Fruit fly (Drosophila melanogaster): ENCODE results near the gene CG18404.
A peak's percentile ranks its signal among the peaks of the same experiment; 100 is the strongest.

CG18404 gene

dm6 chr3R:30247802-30248363 lies 5.1 kb upstream of the CG18404 start:
- TF ChIP-seq tj (GFP tag; optimal IDR thresholded peaks at IDR 0.05) = no peak
- peak; percentile 43 for TF ChIP-seq CG14711 (tag; optimal IDR thresholded peaks at IDR 0.05)
- TF ChIP-seq CG12768 (GFP tag; optimal IDR thresholded peaks at IDR 0.05) = peak; percentile 48
- TF ChIP-seq CG11617 (GFP tag; optimal IDR thresholded peaks at IDR 0.05) = no peak

dm6 chr3R:30248565-30248964 lies 4.4 kb upstream of the CG18404 start:
- TF ChIP-seq cic (GFP tag; optimal IDR thresholded peaks at IDR 0.05) = no peak
- peak; percentile 32 for TF ChIP-seq bab1 (GFP tag; optimal IDR thresholded peaks at IDR 0.05)

- TF ChIP-seq Mnt (GFP tag; optimal IDR thresholded peaks at IDR 0.05) = no peak
- no peak for TF ChIP-seq pad (GFP tag; optimal IDR thresholded peaks at IDR 0.05)
- no peak for TF ChIP-seq CG11617 (GFP tag; optimal IDR thresholded peaks at IDR 0.05)
- TF ChIP-seq CG33017 (tag; optimal IDR thresholded peaks at IDR 0.05) = no peak
- no peak for TF ChIP-seq cnc (optimal IDR thresholded peaks at IDR 0.05)
- TF ChIP-seq CG5204 (GFP tag; optimal IDR thresholded peaks at IDR 0.05) = no peak
- no peak for TF ChIP-seq CG14711 (tag; optimal IDR thresholded peaks at IDR 0.05)
Measured at dm6 chr3R:30249283-30249682, 3.7 kb upstream of the CG18404 start, which contains the start of gene CG34299. CG34299 (plus strand) TSS chr3R:30249583.

dm6 chr3R:30250496-30250978 lies 2.4 kb upstream of the CG18404 start, which contains the start of gene CG9682:
CG9682 (plus strand) TSS chr3R:30250928.
- TF ChIP-seq toe (GFP tag; optimal IDR thresholded peaks at IDR 0.05) (no peak), ovo (GFP tag; optimal IDR thresholded peaks at IDR 0.05) (no peak), CG7045 (GFP tag; optimal IDR thresholded peaks at IDR 0.05) (no peak), CG1620 (GFP tag; optimal IDR thresholded peaks at IDR 0.05) (no peak), bab1 (GFP tag; optimal IDR thresholded peaks at IDR 0.05) (no peak), CG11617 (GFP tag; optimal IDR thresholded peaks at IDR 0.05) (no peak), CG33017 (tag; optimal IDR thresholded peaks at IDR 0.05) (no peak), tj (GFP tag; optimal IDR thresholded peaks at IDR 0.05) (no peak)

dm6 chr3R:30252317-30252716 lies 665 bp upstream of the CG18404 start:
- TF ChIP-seq cnc (optimal IDR thresholded peaks at IDR 0.05) (no peak), ovo (GFP tag; optimal IDR thresholded peaks at IDR 0.05) (no peak), CG1620 (GFP tag; optimal IDR thresholded peaks at IDR 0.05) (no peak), CG33017 (tag; optimal IDR thresholded peaks at IDR 0.05) (no peak), toe (GFP tag; optimal IDR thresholded peaks at IDR 0.05) (no peak), Clk (GFP tag; optimal IDR thresholded peaks at IDR 0.05) (no peak), CG7045 (GFP tag; optimal IDR thresholded peaks at IDR 0.05) (no peak), pad (GFP tag; optimal IDR thresholded peaks at IDR 0.05) (no peak), CG7101 (tag; optimal IDR thresholded peaks at IDR 0.05) (no peak), CG5204 (GFP tag; optimal IDR thresholded peaks at IDR 0.05) (no peak), kay (GFP tag; ENCODE audit: borderline replicate concordance) (no peak)

- TF ChIP-seq toe (GFP tag; optimal IDR thresholded peaks at IDR 0.05) = no peak
- TF ChIP-seq pad (GFP tag; optimal IDR thresholded peaks at IDR 0.05) = no peak
- TF ChIP-seq kay (GFP tag; ENCODE audit: borderline replicate concordance) = no peak
- no peak for TF ChIP-seq Clk (GFP tag; optimal IDR thresholded peaks at IDR 0.05)
- TF ChIP-seq CG11617 (GFP tag; optimal IDR thresholded peaks at IDR 0.05) = no peak
- no peak for TF ChIP-seq CG1620 (GFP tag; optimal IDR thresholded peaks at IDR 0.05)
- TF ChIP-seq CG5204 (GFP tag; optimal IDR thresholded peaks at IDR 0.05) = no peak
- TF ChIP-seq tj (GFP tag; optimal IDR thresholded peaks at IDR 0.05) = no peak
- TF ChIP-seq CG7101 (tag; optimal IDR thresholded peaks at IDR 0.05) = no peak
- no peak for TF ChIP-seq Hr96 (GFP tag; optimal IDR thresholded peaks at IDR 0.05)
- no peak for TF ChIP-seq ovo (GFP tag; optimal IDR thresholded peaks at IDR 0.05)
- no peak for TF ChIP-seq cic (GFP tag; optimal IDR thresholded peaks at IDR 0.05)
- no peak for TF ChIP-seq cnc (optimal IDR thresholded peaks at IDR 0.05)
- TF ChIP-seq Mnt (GFP tag; optimal IDR thresholded peaks at IDR 0.05) = no peak
- no peak for TF ChIP-seq bab1 (GFP tag; optimal IDR thresholded peaks at IDR 0.05)
- no peak for TF ChIP-seq CG33017 (tag; optimal IDR thresholded peaks at IDR 0.05)
- no peak for TF ChIP-seq CG12768 (GFP tag; optimal IDR thresholded peaks at IDR 0.05)
- TF ChIP-seq CG14711 (tag; optimal IDR thresholded peaks at IDR 0.05) = no peak
- no peak for TF ChIP-seq CG7045 (GFP tag; optimal IDR thresholded peaks at IDR 0.05)
Measured at dm6 chr3R:30255255-30256121, 2.5 kb downstream of the CG18404 start.

- TF ChIP-seq Mnt (GFP tag; optimal IDR thresholded peaks at IDR 0.05) (no peak), bab1 (GFP tag; optimal IDR thresholded peaks at IDR 0.05) (no peak), kay (GFP tag; ENCODE audit: borderline replicate concordance) (no peak), tj (GFP tag; optimal IDR thresholded peaks at IDR 0.05) (no peak), Hr96 (GFP tag; optimal IDR thresholded peaks at IDR 0.05) (no peak), Crg-1 (GFP tag; optimal IDR thresholded peaks at IDR 0.05) (no peak), CG5204 (GFP tag; optimal IDR thresholded peaks at IDR 0.05) (no peak), ovo (GFP tag; optimal IDR thresholded peaks at IDR 0.05) (no peak), Clk (GFP tag; optimal IDR thresholded peaks at IDR 0.05) (no peak), pad (GFP tag; optimal IDR thresholded peaks at IDR 0.05) (no peak), CG1620 (GFP tag; optimal IDR thresholded peaks at IDR 0.05) (no peak), CG11617 (GFP tag; optimal IDR thresholded peaks at IDR 0.05) (no peak), cic (GFP tag; optimal IDR thresholded peaks at IDR 0.05) (no peak), CG14711 (tag; optimal IDR thresholded peaks at IDR 0.05) (no peak), CG12768 (GFP tag; optimal IDR thresholded peaks at IDR 0.05) (no peak), CG33017 (tag; optimal IDR thresholded peaks at IDR 0.05) (no peak), CG7101 (tag; optimal IDR thresholded peaks at IDR 0.05) (no peak)
Measured at dm6 chr3R:30256233-30256632, 3.3 kb downstream of the CG18404 start.

Data from whole organism, adult.